Worm (Caenorhabditis elegans) whole organism, L4 larva: ENCODE results near the gene gpa-4.

Experiments used
- F44E2.7 ChIP-seq: fragments of 200-800 bp; sonication (Bioruptor generic); IDR thresholded peaks from 2 replicates; pipeline ENCODE4 v2.1.2; 2022; ENCODE audit warnings: missing genetic modification characterization, missing compliant biosample characterization
- F49E8.2 ChIP-seq: sonication (generic microtip); optimal IDR thresholded peaks from 2 replicates; lab custom pipeline; 2016; ENCODE audit warnings: missing compliant biosample characterization, mild to moderate bottlenecking, missing genetic modification characterization, borderline replicate concordance
- T20F7.1 ChIP-seq: fragments of 200-800 bp; sonication (Bioruptor generic); optimal IDR thresholded peaks from 2 replicates; lab custom pipeline; 2018; ENCODE audit warnings: mild to moderate bottlenecking, missing genetic modification characterization, missing compliant biosample characterization
- Y48G9A.11 ChIP-seq: fragments of 200-800 bp; sonication (Bioruptor generic); IDR thresholded peaks from 2 replicates; pipeline ENCODE4 v1.3.6; 2022; ENCODE audit warnings: missing genetic modification reagents, missing genetic modification characterization, missing compliant biosample characterization
- ZK546.5 ChIP-seq, 2 experiments: sonication (generic microtip); optimal IDR thresholded peaks; 2 replicates each; lab custom pipeline; 2017; ENCODE audit warnings: missing biosample characterization in 2 of 2, missing genetic modification characterization in 2 of 2
- aha-1 ChIP-seq: fragments of 150-350 bp; peaks from one replicate; lab custom pipeline; 2014; ENCODE audit warnings: missing biosample characterization, missing genetic modification characterization
- ceh-20 ChIP-seq: fragments of 200-800 bp; sonication (Bioruptor generic); IDR thresholded peaks from 2 replicates; pipeline ENCODE4 v1.3.6; 2022; ENCODE audit warnings: missing genetic modification reagents, missing genetic modification characterization, missing compliant biosample characterization
- ceh-32 ChIP-seq: sonication (generic microtip); optimal IDR thresholded peaks from 2 replicates; lab custom pipeline; 2016; ENCODE audit warnings: mild to moderate bottlenecking, missing genetic modification characterization, missing compliant biosample characterization; ENCODE audit not compliant: poor library complexity
- ces-1 ChIP-seq: fragments of 150-350 bp; sonication (generic microtip); optimal IDR thresholded peaks from 4 replicates; lab custom pipeline; 2014; ENCODE audit warnings: missing biosample characterization, missing genetic modification reagents, missing genetic modification characterization
- cey-2 ChIP-seq: sonication (generic microtip); optimal IDR thresholded peaks from 3 replicates; lab custom pipeline; 2017; ENCODE audit warnings: missing genetic modification characterization, mild to moderate bottlenecking, missing compliant biosample characterization, antibody characterized with exemption, borderline replicate concordance; ENCODE audit not compliant: insufficient read depth
- ctbp-1 ChIP-seq: fragments of 200-800 bp; sonication (Bioruptor generic); IDR thresholded peaks from 2 replicates; pipeline ENCODE4 v1.3.6; 2022; ENCODE audit warnings: missing genetic modification reagents, missing genetic modification characterization, missing compliant biosample characterization
- daf-16 ChIP-seq, 3 experiments: sonication (generic microtip); optimal IDR thresholded peaks; 2 replicates each; lab custom pipeline; 2016 to 2017; ENCODE audit warnings: missing genetic modification characterization in 3 of 3, missing genetic modification reagents in 3 of 3, mild to moderate bottlenecking in 2 of 3, missing compliant biosample characterization in 2 of 3, missing biosample characterization in 1 of 3, moderate library complexity in 1 of 3
- daf-8 ChIP-seq: fragments of 200-800 bp; sonication (Bioruptor generic); IDR thresholded peaks from 2 replicates; pipeline ENCODE4 v1.3.6; 2022; ENCODE audit warnings: missing genetic modification characterization, missing compliant biosample characterization
- dmd-8 ChIP-seq: fragments of 200-800 bp; sonication (Bioruptor generic); IDR thresholded peaks from 2 replicates; pipeline ENCODE4 v1.3.6; 2022; ENCODE audit warnings: missing genetic modification characterization, missing compliant biosample characterization
- duxl-1 ChIP-seq: sonication (generic microtip); optimal IDR thresholded peaks from 2 replicates; lab custom pipeline; 2016; ENCODE audit warnings: mild to moderate bottlenecking, missing genetic modification characterization, moderate library complexity, missing compliant biosample characterization; ENCODE audit not compliant: poor library complexity
- egl-43 ChIP-seq: fragments of 200-800 bp; sonication (Bioruptor generic); IDR thresholded peaks from 2 replicates; pipeline ENCODE4 v1.3.6; 2022; ENCODE audit warnings: missing genetic modification reagents, missing genetic modification characterization, missing compliant biosample characterization
- gei-8 ChIP-seq: fragments of 200-800 bp; sonication (Bioruptor generic); optimal IDR thresholded peaks from 2 replicates; lab custom pipeline; 2018; ENCODE audit warnings: mild to moderate bottlenecking, missing genetic modification characterization, missing compliant biosample characterization
- hmg-1.1 ChIP-seq: fragments of 200-800 bp; sonication (Bioruptor generic); IDR thresholded peaks from 2 replicates; pipeline ENCODE4 v1.3.6; 2022; ENCODE audit warnings: missing genetic modification reagents, missing genetic modification characterization, missing compliant biosample characterization
- lin-13 ChIP-seq: fragments of 150-350 bp; optimal IDR thresholded peaks from 2 replicates; lab custom pipeline; 2014; ENCODE audit warnings: missing biosample characterization, missing genetic modification reagents, missing genetic modification characterization
- lin-38 ChIP-seq: fragments of 200-800 bp; sonication (Bioruptor generic); IDR thresholded peaks from 2 replicates; pipeline ENCODE4 v1.3.6; 2022; ENCODE audit warnings: missing genetic modification reagents, missing genetic modification characterization, missing compliant biosample characterization
- lsy-2 ChIP-seq, 2 experiments: fragments of 150-350 bp in 1 of 2; sonication (generic microtip) in 1 of 2; optimal IDR thresholded peaks; 2 replicates each; lab custom pipeline; 2014 to 2017; ENCODE audit warnings: missing biosample characterization in 2 of 2, missing genetic modification characterization in 2 of 2
- mdl-1 ChIP-seq, 2 experiments: fragments of 150-350 bp in 1 of 2; sonication (generic microtip) in 1 of 2; optimal IDR thresholded peaks; 2 replicates each; lab custom pipeline; 2014 to 2017; ENCODE audit warnings: missing biosample characterization in 2 of 2, missing genetic modification characterization in 2 of 2
- mdt-29 ChIP-seq: fragments of 200-800 bp; sonication (Bioruptor generic); IDR thresholded peaks from 2 replicates; pipeline ENCODE4 v1.3.6; 2022; ENCODE audit warnings: missing genetic modification reagents, missing genetic modification characterization, missing compliant biosample characterization
- mxl-2 ChIP-seq: fragments of 200-800 bp; sonication (Bioruptor generic); conservative IDR thresholded peaks from 2 replicates; pipeline ENCODE4 v1.3.6; 2022; ENCODE audit warnings: missing genetic modification reagents, missing genetic modification characterization, missing compliant biosample characterization
- mxl-3 ChIP-seq: fragments of 200-800 bp; sonication (Bioruptor generic); optimal IDR thresholded peaks from 2 replicates; lab custom pipeline; 2018; ENCODE audit warnings: mild to moderate bottlenecking, missing genetic modification characterization, missing compliant biosample characterization
- nhr-10 ChIP-seq: fragments of 150-350 bp; optimal IDR thresholded peaks from 2 replicates; lab custom pipeline; 2014; ENCODE audit warnings: missing biosample characterization, missing genetic modification characterization
- nhr-102 ChIP-seq: sonication (generic microtip); optimal IDR thresholded peaks from 2 replicates; lab custom pipeline; 2016; ENCODE audit warnings: mild to moderate bottlenecking, missing genetic modification characterization, moderate library complexity, missing compliant biosample characterization
- nhr-237 ChIP-seq: sonication (generic microtip); optimal IDR thresholded peaks from 2 replicates; lab custom pipeline; 2017; ENCODE audit warnings: missing biosample characterization, missing genetic modification characterization
- nhr-28 ChIP-seq: fragments of 150-350 bp; optimal IDR thresholded peaks from 2 replicates; lab custom pipeline; 2014; ENCODE audit warnings: missing biosample characterization, missing genetic modification characterization
- nhr-41 ChIP-seq: fragments of 200-800 bp; sonication (Bioruptor generic); IDR thresholded peaks from 2 replicates; pipeline ENCODE4 v1.3.6; 2022; ENCODE audit warnings: missing genetic modification reagents, missing genetic modification characterization, missing compliant biosample characterization
- nhr-77 ChIP-seq: fragments of 150-350 bp; optimal IDR thresholded peaks from 2 replicates; lab custom pipeline; 2014; ENCODE audit warnings: missing biosample characterization, missing genetic modification characterization
- pha-4 ChIP-seq, 2 experiments: fragments of 150-350 bp in 1 of 2; fragments of 200-800 bp in 1 of 2; sonication (Bioruptor generic) in 1 of 2; IDR thresholded peaks in 1 of 2; optimal IDR thresholded peaks in 1 of 2; 2 replicates each; pipeline versions ENCODE4 v1.3.6 to Lab custom; 2014 to 2022; ENCODE audit warnings: missing genetic modification characterization in 2 of 2, missing genetic modification reagents in 2 of 2, missing biosample characterization in 1 of 2, missing compliant biosample characterization in 1 of 2
- rbr-2 ChIP-seq: sonication (generic microtip); optimal IDR thresholded peaks from 2 replicates; lab custom pipeline; 2016; ENCODE audit warnings: missing genotype, missing genetic modification characterization, missing compliant biosample characterization
- saeg-2 ChIP-seq: fragments of 200-800 bp; sonication (Bioruptor generic); IDR thresholded peaks from 2 replicates; pipeline ENCODE4 v1.3.6; 2022; ENCODE audit warnings: missing genetic modification reagents, missing genetic modification characterization, missing compliant biosample characterization
- set-16 ChIP-seq: fragments of 200-800 bp; sonication (Bioruptor generic); IDR thresholded peaks from 2 replicates; pipeline ENCODE4 v1.3.6; 2022; ENCODE audit warnings: missing genetic modification reagents, missing genetic modification characterization, missing compliant biosample characterization
- skn-1 ChIP-seq: fragments of 150-350 bp; optimal IDR thresholded peaks from 2 replicates; lab custom pipeline; 2014; ENCODE audit warnings: missing biosample characterization, missing genetic modification characterization
- snpc-1.2 ChIP-seq: fragments of 200-800 bp; sonication (Bioruptor generic); IDR thresholded peaks from 2 replicates; pipeline ENCODE4 v1.3.6; 2022; ENCODE audit warnings: missing genetic modification reagents, missing genetic modification characterization, missing compliant biosample characterization
- tag-97 ChIP-seq: fragments of 200-800 bp; sonication (Bioruptor generic); IDR thresholded peaks from 2 replicates; pipeline ENCODE4 v1.3.6; 2022; ENCODE audit warnings: missing genetic modification characterization, missing compliant biosample characterization
- tra-1 ChIP-seq: fragments of 200-800 bp; sonication (Bioruptor generic); IDR thresholded peaks from 2 replicates; pipeline ENCODE4 v1.3.6; 2022; ENCODE audit warnings: missing genetic modification reagents, missing genetic modification characterization, missing compliant biosample characterization
- unc-130 ChIP-seq: sonication (generic microtip); optimal IDR thresholded peaks from 2 replicates; lab custom pipeline; 2016; ENCODE audit warnings: missing genetic modification reagents, missing genetic modification characterization, missing compliant biosample characterization
- unc-62 ChIP-seq, 3 experiments: fragments of 150-350 bp in 1 of 3; sonication (generic microtip); optimal IDR thresholded peaks in 2 of 3; peaks in 1 of 3; 1 replicate in 1 of 3; 2 replicates in 2 of 3; lab custom pipeline; 2014 to 2017; ENCODE audit warnings: missing biosample characterization in 3 of 3, missing genetic modification characterization in 3 of 3, missing genetic modification reagents in 3 of 3, missing genotype in 1 of 3
- zip-11 ChIP-seq: fragments of 200-800 bp; sonication (Bioruptor generic); IDR thresholded peaks from 2 replicates; pipeline ENCODE4 v1.3.6; 2022; ENCODE audit warnings: missing genetic modification characterization, missing compliant biosample characterization
- ztf-7 ChIP-seq: fragments of 150-350 bp; optimal IDR thresholded peaks from 2 replicates; lab custom pipeline; 2014; ENCODE audit warnings: missing biosample characterization, missing genetic modification characterization

The gpa-4 gene

DNA sequence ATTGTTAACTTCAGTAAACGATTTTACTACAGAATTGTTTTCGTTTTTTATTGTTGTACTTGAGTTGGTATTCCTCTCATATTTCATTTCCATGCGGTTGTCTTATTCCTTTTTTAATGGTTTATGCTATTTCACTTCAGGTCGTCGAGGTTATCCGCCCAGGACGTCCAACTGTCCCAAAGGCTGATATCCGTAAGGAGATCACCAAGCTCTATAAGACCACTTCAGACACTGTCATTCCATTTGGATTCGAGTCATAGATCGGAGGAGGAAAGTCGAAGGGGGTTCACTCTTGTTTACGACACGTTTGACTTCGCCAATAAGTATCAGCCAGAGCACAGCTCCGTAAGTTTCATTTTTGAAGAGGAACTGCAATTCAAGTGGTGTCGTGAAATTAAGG lies 14.9 kb upstream of the gpa-4 start, which contains the start of gene T07A9.14 (continued):
- TF ChIP-seq rbr-2 (tag; lab: Kevin White, UChicago), result no peak
- peak; percentile 22; the same call in 1 of the 2 replicates for TF ChIP-seq mdt-29 (GFP tag; lab: Robert Waterston, UW)
- TF ChIP-seq unc-130 (GFP tag; lab: Kevin White, UChicago), result no peak
- TF ChIP-seq F49E8.2 (tag; lab: Kevin White, UChicago), result peak; percentile 25
- no peak for TF ChIP-seq ZK546.5 (tag; optimal IDR thresholded peaks at IDR 0.05; lab: Kevin White, UChicago)

DNA sequence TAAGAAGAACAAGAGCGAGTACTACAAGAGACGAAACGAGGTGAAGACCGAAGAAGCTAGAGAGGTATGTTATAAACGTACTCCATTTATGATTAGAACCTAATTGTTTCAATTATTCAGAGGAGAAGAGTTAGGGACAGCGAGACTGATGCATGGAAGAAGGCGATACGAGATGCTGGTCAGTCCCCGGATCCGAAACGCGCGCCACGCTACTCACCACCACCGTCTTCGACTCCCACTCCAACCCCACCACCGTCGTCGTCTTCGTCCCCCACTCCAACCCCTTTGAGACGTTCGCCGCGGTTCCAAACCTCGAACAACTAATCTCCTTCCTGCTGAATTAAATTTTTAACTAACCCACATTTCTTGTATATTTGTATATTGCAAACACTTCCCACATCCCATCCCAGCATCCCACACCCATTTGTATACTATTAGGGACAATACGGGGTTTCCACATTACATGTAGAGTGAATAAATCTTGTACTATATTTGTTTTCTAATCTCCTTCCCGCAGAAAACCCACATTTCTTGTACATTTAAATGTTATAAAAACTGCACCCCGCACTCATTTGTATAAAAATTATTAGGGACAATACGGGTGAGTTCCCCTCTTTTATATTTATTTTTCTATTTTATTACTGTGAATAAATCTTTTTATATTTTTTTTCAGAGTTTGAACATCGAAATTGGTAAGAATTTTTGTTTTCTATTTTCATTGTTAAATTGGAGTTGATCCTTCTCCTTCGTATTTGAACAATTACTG lies 14.0 kb upstream of the gpa-4 start:
- peak; percentile 14 for TF ChIP-seq unc-130 (GFP tag; lab: Kevin White, UChicago)
- peak; percentile 80 for TF ChIP-seq set-16 (GFP tag; lab: Robert Waterston, UW)
- TF ChIP-seq egl-43, result peak; percentile 71; the same call in 1 of the 2 replicates
- TF ChIP-seq cey-2 (tag; lab: Kevin White, UChicago), result no peak
- peak; percentile 32; the same call in 1 of the 2 replicates for TF ChIP-seq pha-4 (GFP tag; IDR thresholded peaks at IDR 0.05; lab: Robert Waterston, UW)
- no peak for TF ChIP-seq pha-4 (tag; optimal IDR thresholded peaks at IDR 0.05; lab: Kevin White, UChicago)
- no peak for TF ChIP-seq F44E2.7 (GFP tag; lab: Robert Waterston, UW)
- peak; percentile 49 for TF ChIP-seq lin-38 (GFP tag; lab: Robert Waterston, UW)
- TF ChIP-seq T20F7.1 (GFP tag; lab: Kevin White, UChicago), result peak; percentile 7
- TF ChIP-seq Y48G9A.11, result 0 out of 2 replicates have a peak, but pooled peaks have one; percentile 12
- 0 out of 2 replicates have a peak, but pooled peaks have one; percentile 11 for TF ChIP-seq ctbp-1 (GFP tag; lab: Robert Waterston, UW)
- TF ChIP-seq nhr-237 (tag; lab: Kevin White, UChicago), result no peak
- TF ChIP-seq snpc-1.2, result peak; percentile 65; the same call in 1 of the 2 replicates

DNA sequence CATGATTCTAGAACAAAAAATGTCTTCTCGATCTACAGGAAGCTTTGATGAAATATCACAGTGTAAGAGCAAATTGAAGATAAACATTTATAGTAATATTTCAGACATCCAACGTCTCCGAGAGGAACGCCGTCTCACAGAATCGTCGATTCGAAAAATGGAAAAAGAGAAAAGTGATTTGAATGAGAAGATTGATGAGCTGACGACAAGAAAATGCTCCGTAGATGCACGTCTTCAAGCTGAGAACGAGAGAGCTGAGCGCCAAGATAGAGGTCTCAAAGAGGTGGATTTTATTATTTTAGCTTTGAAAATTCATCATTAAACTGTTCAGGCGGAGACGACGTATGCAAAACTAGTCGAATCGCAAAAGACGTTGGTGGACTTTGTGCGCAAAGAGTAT lies 13.4 kb upstream of the gpa-4 start, which contains the start of gene ssna-1:
ssna-1 (plus strand) TSS at position 12 of the 400 bp plus-strand sequence.
- TF ChIP-seq ceh-32 (tag; lab: Kevin White, UChicago) (no peak), mxl-2 (GFP tag; lab: Robert Waterston, UW) (no peak), zip-11 (no peak), aha-1 (tag; lab: Kevin White, UChicago) (peak; percentile 22), mdl-1 (tag; optimal IDR thresholded peaks at IDR 0.05; lab: Kevin White, UChicago) (no peak), dmd-8 (no peak), cey-2 (tag; lab: Kevin White, UChicago) (no peak), nhr-28 (tag; lab: Kevin White, UChicago) (no peak), lin-13 (GFP tag; lab: Kevin White, UChicago) (no peak), unc-62 (GFP tag; optimal IDR thresholded peaks at IDR 0.05 in 1 of 2; lab: Kevin White, UChicago) (peak in 1 of 2 experiments; percentile 85), unc-62 (tag; optimal IDR thresholded peaks at IDR 0.05; lab: Kevin White, UChicago) (no peak), hmg-1.1 (GFP tag; lab: Robert Waterston, UW) (no peak), nhr-41 (GFP tag; lab: Robert Waterston, UW) (no peak), ceh-20 (GFP tag; lab: Robert Waterston, UW) (no peak), mxl-3 (GFP tag; lab: Kevin White, UChicago) (no peak), skn-1 (tag; lab: Kevin White, UChicago) (no peak), saeg-2 (no peak), tag-97 (GFP tag; lab: Robert Waterston, UW) (no peak), gei-8 (no peak), set-16 (GFP tag; lab: Robert Waterston, UW) (no peak), tra-1 (GFP tag; lab: Robert Waterston, UW) (no peak), snpc-1.2 (no peak), ztf-7 (tag; lab: Kevin White, UChicago) (no peak), nhr-102 (tag; lab: Kevin White, UChicago) (no peak), duxl-1 (tag; lab: Kevin White, UChicago) (no peak), ces-1 (no peak), daf-16 (GFP tag; optimal IDR thresholded peaks at IDR 0.05; lab: Kevin White, UChicago) (no peak), daf-16 (tag; optimal IDR thresholded peaks at IDR 0.05; lab: Kevin White, UChicago) (peak; percentile 0), lsy-2 (tag; optimal IDR thresholded peaks at IDR 0.05; lab: Kevin White, UChicago) (no peak), mdt-29 (GFP tag; lab: Robert Waterston, UW) (no peak), nhr-77 (tag; lab: Kevin White, UChicago) (no peak), nhr-10 (no peak), Y48G9A.11 (no peak), daf-8 (GFP tag; lab: Robert Waterston, UW) (no peak)
